Worm (Caenorhabditis elegans) whole organism, midembryonic: Measurements from ENCODE around the gene ugt-46.

ENCODE experiments used
- T22C8.4 ChIP-seq: fragments of 200-800 bp; sonication (Bioruptor generic); IDR thresholded peaks from 2 replicates; pipeline ENCODE4 v1.3.6; 2022; ENCODE audit warnings: missing genetic modification characterization, missing compliant biosample characterization
- cog-1 ChIP-seq: sonication (generic microtip); optimal IDR thresholded peaks from 2 replicates; lab custom pipeline; 2016; ENCODE audit warnings: missing genetic modification characterization, missing compliant biosample characterization
- flt-1 ChIP-seq: fragments of 200-800 bp; sonication (Bioruptor generic); IDR thresholded peaks from 2 replicates; pipeline ENCODE4 v1.3.6; 2022; ENCODE audit warnings: missing genetic modification characterization, missing compliant biosample characterization
- klf-2 ChIP-seq: fragments of 200-800 bp; sonication (Bioruptor generic); conservative IDR thresholded peaks from 2 replicates; pipeline ENCODE4 v1.3.6; 2022; ENCODE audit warnings: missing genetic modification reagents, missing genetic modification characterization, missing compliant biosample characterization
- med-1 ChIP-seq: sonication (generic microtip); optimal IDR thresholded peaks from 2 replicates; lab custom pipeline; 2017; ENCODE audit warnings: missing genetic modification characterization, mild to moderate bottlenecking, missing compliant biosample characterization, antibody characterized with exemption, missing genetic modification reagents; ENCODE audit not compliant: insufficient read depth
- ref-1 ChIP-seq: fragments of 200-800 bp; sonication (Bioruptor generic); conservative IDR thresholded peaks from 2 replicates; pipeline ENCODE4 v1.3.6; 2022; ENCODE audit warnings: missing genetic modification reagents, missing genetic modification characterization, missing compliant biosample characterization
- tab-1 ChIP-seq: fragments of 200-800 bp; sonication (Bioruptor generic); IDR thresholded peaks from 2 replicates; pipeline ENCODE4 v1.3.6; 2022; ENCODE audit warnings: missing genetic modification characterization, missing compliant biosample characterization
- ztf-23 ChIP-seq: fragments of 200-800 bp; sonication (Bioruptor generic); IDR thresholded peaks from 2 replicates; pipeline ENCODE4 v1.3.6; 2022; ENCODE audit warnings: missing genetic modification reagents, missing genetic modification characterization, missing compliant biosample characterization
- ztf-29 ChIP-seq: fragments of 200-800 bp; sonication (Bioruptor generic); IDR thresholded peaks from 2 replicates; pipeline ENCODE4 v1.3.6; 2022; ENCODE audit warnings: missing genetic modification reagents, missing genetic modification characterization, missing compliant biosample characterization

ugt-46 gene

DNA sequence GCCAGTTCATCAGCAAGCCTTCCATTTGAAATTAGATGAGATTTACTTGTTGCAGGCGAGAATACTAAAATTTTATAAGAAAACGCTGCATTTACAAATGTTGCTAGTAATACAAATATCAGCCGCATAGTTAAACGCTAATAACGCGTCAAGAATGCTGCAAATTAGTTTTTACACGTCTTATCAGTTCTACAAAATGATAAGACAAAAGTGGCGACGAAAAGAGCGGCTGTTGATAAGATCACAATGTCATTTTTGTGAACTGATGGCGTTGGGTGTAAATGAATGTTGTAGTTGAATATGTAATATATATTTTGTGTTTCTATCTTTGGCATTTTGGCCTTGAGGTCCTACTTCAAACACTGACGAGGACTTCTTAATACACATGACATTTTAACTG lies at the start of gene ugt-46:
Gene ugt-46, minus strand, starts transcription at position 279 of the 400 bp plus-strand sequence.
- TF ChIP-seq flt-1 (GFP tag; lab: Robert Waterston, UW), result no peak

DNA sequence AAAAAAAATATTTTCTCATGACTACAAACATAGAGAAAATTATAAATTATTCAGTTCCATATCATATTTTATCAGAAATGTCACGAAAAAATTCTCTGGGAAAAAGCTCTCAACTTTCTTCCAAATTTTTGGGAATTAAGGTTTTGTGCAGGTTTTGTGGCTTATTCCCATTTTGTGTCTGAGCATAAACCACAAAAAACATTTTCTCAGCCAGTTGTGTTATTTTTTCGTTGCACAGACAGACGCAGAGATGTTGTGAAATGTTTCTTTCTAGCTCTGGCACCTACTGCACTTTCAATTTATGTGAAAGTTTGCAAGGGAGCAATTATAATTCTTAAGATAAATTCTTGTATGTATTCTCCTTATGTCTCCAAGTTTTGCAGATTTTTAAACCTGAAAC lies 45.0 kb upstream of the ugt-46 start:
- TF ChIP-seq ztf-23 (GFP tag; lab: Robert Waterston, UW) (no peak), cog-1 (tag; lab: Kevin White, UChicago) (no peak), med-1 (no peak), tab-1 (GFP tag; lab: Robert Waterston, UW) (no peak), T22C8.4 (GFP tag; lab: Robert Waterston, UW) (no peak), klf-2 (GFP tag; lab: Robert Waterston, UW) (no peak), flt-1 (GFP tag; lab: Robert Waterston, UW) (no peak), ztf-29 (GFP tag; lab: Robert Waterston, UW) (no peak), ref-1 (GFP tag; lab: Robert Waterston, UW) (no peak)

DNA sequence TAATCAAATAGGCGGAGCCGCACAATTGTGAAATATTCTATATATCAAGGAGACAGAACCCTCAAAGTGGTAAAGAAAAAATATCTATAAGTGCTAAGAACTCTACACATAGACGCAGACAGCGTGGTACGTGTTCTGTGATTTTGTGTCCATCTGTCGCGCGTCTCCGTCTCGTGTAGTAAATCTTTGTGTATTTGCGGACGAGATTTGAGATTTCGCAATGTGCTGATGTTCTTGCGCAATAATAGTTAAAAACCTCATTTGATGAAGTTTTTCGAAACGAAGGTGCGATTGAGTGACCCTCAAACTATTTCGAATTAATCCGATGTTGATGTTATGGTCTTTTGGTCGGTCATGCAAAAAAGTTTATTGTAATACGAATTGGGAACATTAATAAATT lies 43.2 kb upstream of the ugt-46 start:
- TF ChIP-seq T22C8.4 (GFP tag; lab: Robert Waterston, UW) (no peak), ref-1 (GFP tag; lab: Robert Waterston, UW) (no peak), tab-1 (GFP tag; lab: Robert Waterston, UW) (no peak), klf-2 (GFP tag; lab: Robert Waterston, UW) (no peak), ztf-23 (GFP tag; lab: Robert Waterston, UW) (no peak), med-1 (no peak), cog-1 (tag; lab: Kevin White, UChicago) (no peak), flt-1 (GFP tag; lab: Robert Waterston, UW) (no peak)

DNA sequence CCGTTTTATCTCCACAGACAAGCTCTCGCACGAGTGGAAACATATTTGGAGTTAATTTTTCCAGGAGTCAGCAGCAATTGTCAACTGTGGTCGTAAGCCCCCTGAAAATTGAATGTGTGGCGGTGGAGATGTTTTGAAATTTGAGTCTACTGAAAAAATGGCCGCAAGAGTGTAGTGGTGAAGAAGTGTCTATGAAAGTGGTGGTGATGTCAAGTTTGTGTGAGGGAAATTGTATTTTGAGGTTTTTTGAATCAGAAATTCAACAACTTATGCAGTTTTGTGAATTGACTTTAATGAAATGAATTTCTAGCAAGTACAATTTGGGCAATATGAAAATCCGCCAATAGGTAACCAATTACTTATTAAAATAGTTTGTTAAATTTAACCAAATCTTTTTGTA lies 42.5 kb upstream of the ugt-46 start, which contains the start of gene mrp-2:
Gene mrp-2, minus strand, starts transcription at position 101 of the 400 bp plus-strand sequence.
- no peak for TF ChIP-seq ztf-29 (GFP tag; lab: Robert Waterston, UW)
- no peak for TF ChIP-seq ztf-23 (GFP tag; lab: Robert Waterston, UW)
- TF ChIP-seq tab-1 (GFP tag; lab: Robert Waterston, UW), result no peak
- no peak for TF ChIP-seq cog-1 (tag; lab: Kevin White, UChicago)
- no peak for TF ChIP-seq flt-1 (GFP tag; lab: Robert Waterston, UW)
- TF ChIP-seq med-1, result no peak

DNA sequence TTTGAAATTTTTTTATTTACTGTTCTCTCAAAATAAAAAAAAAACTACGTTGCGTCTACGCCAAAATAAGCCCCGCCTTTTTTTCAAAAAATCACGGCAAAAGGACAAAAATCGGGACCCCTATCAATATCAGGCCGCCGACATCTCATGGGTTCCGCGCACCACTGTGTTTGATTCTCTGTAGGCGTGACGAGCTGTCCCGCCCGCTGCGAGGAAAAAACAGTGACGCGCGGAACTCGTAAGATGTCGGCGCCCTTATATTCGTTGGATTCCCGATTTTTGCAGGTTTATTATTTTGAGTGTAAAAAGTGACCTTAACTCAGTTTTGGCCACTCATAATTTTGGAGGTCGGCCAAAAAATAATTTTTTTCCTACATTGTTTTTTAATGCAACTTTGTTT lies 41.3 kb upstream of the ugt-46 start:
- TF ChIP-seq T22C8.4 (GFP tag; lab: Robert Waterston, UW) (no peak), ztf-23 (GFP tag; lab: Robert Waterston, UW) (no peak), ztf-29 (GFP tag; lab: Robert Waterston, UW) (no peak), ref-1 (GFP tag; lab: Robert Waterston, UW) (no peak), cog-1 (tag; lab: Kevin White, UChicago) (no peak), flt-1 (GFP tag; lab: Robert Waterston, UW) (no peak), tab-1 (GFP tag; lab: Robert Waterston, UW) (no peak), med-1 (no peak), klf-2 (GFP tag; lab: Robert Waterston, UW) (no peak)

DNA sequence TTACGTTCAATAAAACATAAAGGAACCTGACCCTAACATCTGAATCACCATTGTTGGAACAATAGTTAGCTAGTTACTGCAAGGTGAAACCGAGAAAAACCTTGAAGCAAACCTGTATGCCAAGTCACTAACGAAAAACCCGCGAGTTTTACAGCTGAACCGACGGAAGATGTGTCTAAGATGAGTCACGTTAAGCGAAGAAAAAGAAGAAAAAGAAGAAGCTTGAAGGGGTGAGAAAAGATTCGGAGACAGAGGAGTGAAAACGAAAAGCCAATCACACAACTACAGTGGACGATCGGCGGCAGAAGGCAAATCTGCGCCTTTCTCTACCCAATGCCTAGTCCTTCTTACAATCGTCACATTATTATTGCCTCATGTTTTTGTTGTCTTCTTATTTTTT lies 27.8 kb upstream of the ugt-46 start, which contains the start of gene nas-38:
Gene nas-38, plus strand, starts transcription at position 301 of the 400 bp plus-strand sequence.
- TF ChIP-seq cog-1 (tag; lab: Kevin White, UChicago), result no peak
- no peak for TF ChIP-seq ztf-29 (GFP tag; lab: Robert Waterston, UW)
- no peak for TF ChIP-seq flt-1 (GFP tag; lab: Robert Waterston, UW)
- TF ChIP-seq ref-1 (GFP tag; lab: Robert Waterston, UW), result no peak
- TF ChIP-seq med-1, result no peak
- no peak for TF ChIP-seq T22C8.4 (GFP tag; lab: Robert Waterston, UW)
- TF ChIP-seq tab-1 (GFP tag; lab: Robert Waterston, UW), result no peak
- TF ChIP-seq klf-2 (GFP tag; lab: Robert Waterston, UW), result no peak

DNA sequence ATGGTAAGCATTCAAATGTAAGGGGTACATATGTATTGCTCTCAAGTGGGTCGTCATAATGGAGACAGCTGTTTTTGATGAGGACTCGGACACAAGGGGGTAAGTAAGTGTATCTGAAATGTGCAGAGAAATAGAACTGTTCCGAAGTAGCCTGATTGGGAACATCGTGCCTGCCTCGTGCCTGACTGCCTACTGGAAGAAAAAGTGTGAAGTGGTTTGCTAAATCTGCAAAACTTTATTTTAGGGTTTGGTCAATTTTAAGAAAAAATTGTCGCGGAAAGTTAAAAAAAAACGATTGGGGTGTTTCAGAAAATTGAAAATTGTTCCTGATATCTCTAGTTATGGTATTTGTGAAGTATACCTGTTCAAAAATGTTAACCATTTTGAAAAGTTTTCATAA lies 27.1 kb upstream of the ugt-46 start, which contains the start of gene hlh-19:
Gene hlh-19, minus strand, starts transcription at position 101 of the 400 bp plus-strand sequence.
- TF ChIP-seq T22C8.4 (GFP tag; lab: Robert Waterston, UW) (no peak), ztf-23 (GFP tag; lab: Robert Waterston, UW) (no peak)

DNA sequence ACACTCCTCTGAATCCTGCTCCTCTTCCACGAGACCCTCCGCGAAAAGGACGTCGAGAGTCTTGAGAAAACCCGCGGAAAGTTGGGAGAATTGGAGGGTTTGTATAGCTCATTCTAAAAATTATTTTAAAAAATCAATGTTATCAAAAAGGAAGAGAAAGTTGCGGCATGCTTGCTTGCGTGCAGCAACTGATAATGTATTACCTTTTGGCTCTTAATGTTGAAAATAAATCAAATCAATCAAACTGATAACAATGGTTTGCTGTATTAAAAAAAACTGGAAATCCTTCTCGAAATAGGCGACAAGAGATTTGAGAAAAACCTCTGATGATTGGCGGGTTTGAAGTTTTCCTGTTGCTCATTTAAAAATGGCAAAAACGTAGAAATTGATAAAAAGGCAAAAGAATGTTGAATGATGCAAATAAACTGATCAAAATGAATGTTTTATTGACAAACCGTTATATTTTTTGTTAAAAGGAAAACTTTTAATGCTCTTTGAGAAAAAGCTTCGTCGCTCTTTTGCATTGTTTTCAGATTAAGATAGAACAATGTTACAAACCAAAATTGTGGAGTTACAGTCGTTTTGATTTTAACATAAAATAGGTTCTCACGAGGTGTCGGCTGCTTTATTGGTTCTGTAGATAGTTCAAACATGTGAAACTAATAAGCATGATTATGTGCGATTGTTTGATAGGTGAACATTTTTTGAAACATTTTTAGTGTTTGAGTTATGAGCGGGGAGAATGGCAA lies 25.1 kb upstream of the ugt-46 start:
- TF ChIP-seq flt-1 (GFP tag; lab: Robert Waterston, UW), result no peak
- TF ChIP-seq ztf-29 (GFP tag; lab: Robert Waterston, UW), result no peak
- TF ChIP-seq T22C8.4 (GFP tag; lab: Robert Waterston, UW), result no peak
- TF ChIP-seq ref-1 (GFP tag; lab: Robert Waterston, UW), result no peak
- no peak for TF ChIP-seq cog-1 (tag; lab: Kevin White, UChicago)
- no peak for TF ChIP-seq med-1
- TF ChIP-seq tab-1 (GFP tag; lab: Robert Waterston, UW), result no peak
- no peak for TF ChIP-seq ztf-23 (GFP tag; lab: Robert Waterston, UW)
- TF ChIP-seq klf-2 (GFP tag; lab: Robert Waterston, UW), result no peak

DNA sequence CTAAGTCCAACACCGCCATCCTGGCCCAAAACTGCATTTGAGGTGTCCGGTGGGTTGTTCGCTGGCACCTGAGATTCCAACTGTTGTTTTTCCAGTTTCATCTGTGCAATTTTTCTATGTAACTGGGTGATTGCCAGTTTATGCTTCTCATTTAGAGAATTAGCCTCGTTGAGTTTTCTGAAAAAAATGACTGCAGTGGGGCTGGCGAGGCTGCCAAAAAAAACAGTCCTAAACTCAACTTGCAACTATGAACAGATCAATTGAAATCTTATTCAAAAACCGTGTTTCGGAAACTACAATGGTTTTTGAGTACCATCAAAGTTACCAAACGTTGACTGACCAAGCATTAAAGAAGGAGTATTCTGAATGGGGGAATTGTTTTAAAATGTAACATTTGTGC lies 23.8 kb upstream of the ugt-46 start, which contains the start of gene F57C12.6:
Gene F57C12.6, minus strand, starts transcription at position 101 of the 400 bp plus-strand sequence.
- TF ChIP-seq ztf-23 (GFP tag; lab: Robert Waterston, UW) (no peak), ref-1 (GFP tag; lab: Robert Waterston, UW) (no peak), klf-2 (GFP tag; lab: Robert Waterston, UW) (no peak), tab-1 (GFP tag; lab: Robert Waterston, UW) (no peak), cog-1 (tag; lab: Kevin White, UChicago) (no peak), ztf-29 (GFP tag; lab: Robert Waterston, UW) (no peak), flt-1 (GFP tag; lab: Robert Waterston, UW) (no peak), T22C8.4 (GFP tag; lab: Robert Waterston, UW) (no peak), med-1 (no peak)
